Worm (Caenorhabditis elegans): ENCODE data around the gene Y53F4B.36.

ce11 chrII:15209309-15209708, 33.6 kb downstream of the Y53F4B.36 start:
- no peak for TF ChIP-seq nhr-25 (tag; optimal IDR thresholded peaks at IDR 0.05)
- no peak for TF ChIP-seq mdl-1 (tag; optimal IDR thresholded peaks at IDR 0.05)
- no peak for TF ChIP-seq unc-62 (GFP tag; optimal IDR thresholded peaks at IDR 0.05)
- peak; percentile 36 for TF ChIP-seq blmp-1 (tag; optimal IDR thresholded peaks at IDR 0.05; ENCODE audit: insufficient read depth)
- TF ChIP-seq snpc-4 (tag; optimal IDR thresholded peaks at IDR 0.05) = no peak
- no peak for TF ChIP-seq ztf-11 (tag; optimal IDR thresholded peaks at IDR 0.05)
- no peak for TF ChIP-seq nhr-10 (tag; optimal IDR thresholded peaks at IDR 0.05)
